Worm (Caenorhabditis elegans): ENCODE data around the gene F39E9.6.
A peak's percentile ranks its signal among the peaks of the same experiment; 100 is the strongest.

F39E9.6 gene

ce11 chrII:3313442-3313841 is at the start of gene F39E9.6:
F39E9.6 (minus strand) TSS chrII:3313542.
- no peak for TF ChIP-seq klf-2 (GFP tag; conservative IDR thresholded peaks at IDR 0.05)

ce11 chrII:3358834-3359233 is 45.5 kb upstream of the F39E9.6 start, which contains the start of the genes lido-14 and bath-27:
lido-14 (plus strand) TSS chrII:3359134.
bath-27 (plus strand) TSS chrII:3359139.
- no peak for TF ChIP-seq med-1 (GFP tag; optimal IDR thresholded peaks at IDR 0.05; ENCODE audit: insufficient read depth)
- no peak for TF ChIP-seq flt-1 (GFP tag; IDR thresholded peaks at IDR 0.05)
- TF ChIP-seq ref-1 (GFP tag; conservative IDR thresholded peaks at IDR 0.05) = no peak
- TF ChIP-seq tab-1 (GFP tag; IDR thresholded peaks at IDR 0.05) = no peak
- no peak for TF ChIP-seq ztf-29 (GFP tag; IDR thresholded peaks at IDR 0.05)
- TF ChIP-seq klf-2 (GFP tag; conservative IDR thresholded peaks at IDR 0.05) = no peak
- no peak for TF ChIP-seq T22C8.4 (GFP tag; IDR thresholded peaks at IDR 0.05)
- no peak for TF ChIP-seq cog-1 (tag; optimal IDR thresholded peaks at IDR 0.05)
- no peak for TF ChIP-seq ztf-23 (GFP tag; IDR thresholded peaks at IDR 0.05)

- no peak for TF ChIP-seq T22C8.4 (GFP tag; IDR thresholded peaks at IDR 0.05)
- TF ChIP-seq ztf-23 (GFP tag; IDR thresholded peaks at IDR 0.05) = no peak
- TF ChIP-seq klf-2 (GFP tag; conservative IDR thresholded peaks at IDR 0.05) = no peak
- TF ChIP-seq flt-1 (GFP tag; IDR thresholded peaks at IDR 0.05) = no peak
- TF ChIP-seq tab-1 (GFP tag; IDR thresholded peaks at IDR 0.05) = no peak
- no peak for TF ChIP-seq ref-1 (GFP tag; conservative IDR thresholded peaks at IDR 0.05)
- TF ChIP-seq cog-1 (tag; optimal IDR thresholded peaks at IDR 0.05) = no peak
- TF ChIP-seq ztf-29 (GFP tag; IDR thresholded peaks at IDR 0.05) = no peak
- TF ChIP-seq med-1 (GFP tag; optimal IDR thresholded peaks at IDR 0.05; ENCODE audit: insufficient read depth) = no peak
These were observed 36.5 kb upstream of the F39E9.6 start, which contains the start of gene F14D2.8 for ce11 chrII:3349820-3350291. F14D2.8 (minus strand) TSS chrII:3349870.

ce11 chrII:3347940-3348610 is 34.7 kb upstream of the F39E9.6 start, which contains the start of the genes F14D2.14 and bath-29:
F14D2.14 (minus strand) TSS chrII:3347990.
bath-29 (plus strand) TSS chrII:3348560.
- TF ChIP-seq T22C8.4 (GFP tag; IDR thresholded peaks at IDR 0.05) (no peak), med-1 (GFP tag; optimal IDR thresholded peaks at IDR 0.05; ENCODE audit: insufficient read depth) (no peak), ref-1 (GFP tag; conservative IDR thresholded peaks at IDR 0.05) (no peak), tab-1 (GFP tag; IDR thresholded peaks at IDR 0.05) (no peak), flt-1 (GFP tag; IDR thresholded peaks at IDR 0.05) (no peak), klf-2 (GFP tag; conservative IDR thresholded peaks at IDR 0.05) (no peak), ztf-29 (GFP tag; IDR thresholded peaks at IDR 0.05) (no peak), cog-1 (tag; optimal IDR thresholded peaks at IDR 0.05) (no peak), ztf-23 (GFP tag; IDR thresholded peaks at IDR 0.05) (no peak)

- TF ChIP-seq klf-2 (GFP tag; conservative IDR thresholded peaks at IDR 0.05) (no peak), ref-1 (GFP tag; conservative IDR thresholded peaks at IDR 0.05) (no peak), med-1 (GFP tag; optimal IDR thresholded peaks at IDR 0.05; ENCODE audit: insufficient read depth) (no peak)
These were observed 33.0 kb upstream of the F39E9.6 start, which contains the start of gene bath-30 for ce11 chrII:3346328-3346780. bath-30 (minus strand) TSS chrII:3346378.

ce11 chrII:3344917-3345316 is 31.6 kb upstream of the F39E9.6 start, which contains the start of gene bath-28:
bath-28 (minus strand) TSS chrII:3344967.
- TF ChIP-seq med-1 (GFP tag; optimal IDR thresholded peaks at IDR 0.05; ENCODE audit: insufficient read depth) = no peak
- TF ChIP-seq ztf-29 (GFP tag; IDR thresholded peaks at IDR 0.05) = no peak

- TF ChIP-seq ztf-23 (GFP tag; IDR thresholded peaks at IDR 0.05) (no peak), ref-1 (GFP tag; conservative IDR thresholded peaks at IDR 0.05) (no peak), T22C8.4 (GFP tag; IDR thresholded peaks at IDR 0.05) (0 out of 2 replicates have a peak, but pooled peaks have one; percentile 34), ztf-29 (GFP tag; IDR thresholded peaks at IDR 0.05) (no peak)
These were observed 30.4 kb upstream of the F39E9.6 start, which contains the start of gene F14D2.15 for ce11 chrII:3343714-3344113. F14D2.15 (minus strand) TSS chrII:3343814.

- TF ChIP-seq ztf-29 (GFP tag; IDR thresholded peaks at IDR 0.05) (no peak), klf-2 (GFP tag; conservative IDR thresholded peaks at IDR 0.05) (no peak), ztf-23 (GFP tag; IDR thresholded peaks at IDR 0.05) (no peak), T22C8.4 (GFP tag; IDR thresholded peaks at IDR 0.05) (no peak), med-1 (GFP tag; optimal IDR thresholded peaks at IDR 0.05; ENCODE audit: insufficient read depth) (no peak), ref-1 (GFP tag; conservative IDR thresholded peaks at IDR 0.05) (no peak), flt-1 (GFP tag; IDR thresholded peaks at IDR 0.05) (no peak), tab-1 (GFP tag; IDR thresholded peaks at IDR 0.05) (no peak), cog-1 (tag; optimal IDR thresholded peaks at IDR 0.05) (no peak)
These were observed 28.6 kb upstream of the F39E9.6 start, which contains the start of gene F14D2.11 for ce11 chrII:3341989-3342388. F14D2.11 (minus strand) TSS chrII:3342089.

- no peak for TF ChIP-seq flt-1 (GFP tag; IDR thresholded peaks at IDR 0.05)
- no peak for TF ChIP-seq T22C8.4 (GFP tag; IDR thresholded peaks at IDR 0.05)
- TF ChIP-seq klf-2 (GFP tag; conservative IDR thresholded peaks at IDR 0.05) = no peak
- TF ChIP-seq ref-1 (GFP tag; conservative IDR thresholded peaks at IDR 0.05) = no peak
- no peak for TF ChIP-seq med-1 (GFP tag; optimal IDR thresholded peaks at IDR 0.05; ENCODE audit: insufficient read depth)
- TF ChIP-seq ztf-29 (GFP tag; IDR thresholded peaks at IDR 0.05) = no peak
- TF ChIP-seq ztf-23 (GFP tag; IDR thresholded peaks at IDR 0.05) = no peak
- TF ChIP-seq tab-1 (GFP tag; IDR thresholded peaks at IDR 0.05) = no peak
- no peak for TF ChIP-seq cog-1 (tag; optimal IDR thresholded peaks at IDR 0.05)
These were observed 27.5 kb upstream of the F39E9.6 start for ce11 chrII:3340818-3341217.

ce11 chrII:3340251-3340650 is 26.9 kb upstream of the F39E9.6 start, which contains the start of gene F14D2.5:
F14D2.5 (plus strand) TSS chrII:3340551.
- TF ChIP-seq med-1 (GFP tag; optimal IDR thresholded peaks at IDR 0.05; ENCODE audit: insufficient read depth) (no peak), T22C8.4 (GFP tag; IDR thresholded peaks at IDR 0.05) (peak; percentile 14; the same call in 1 of the 2 replicates)
